Worm (Caenorhabditis elegans) whole organism, L1 larva: Measurements from ENCODE around the gene ska-3.

Experiments used
- aha-1 ChIP-seq: fragments of 150-350 bp; optimal IDR thresholded peaks from 2 replicates; lab custom pipeline; 2014; ENCODE audit warnings: missing biosample characterization, missing genetic modification characterization
- ama-1 ChIP-seq: fragments of 150-350 bp; optimal IDR thresholded peaks from 2 replicates; lab custom pipeline; 2014
- egl-27 ChIP-seq, 2 experiments: fragments of 150-350 bp in 1 of 2; sonication (generic microtip); optimal IDR thresholded peaks; 3 replicates each; lab custom pipeline; 2017 to 2018; ENCODE audit warnings: missing biosample characterization in 2 of 2, missing genetic modification characterization in 2 of 2, missing genetic modification reagents in 2 of 2
- elt-3 ChIP-seq, 6 experiments: fragments of 150-350 bp in 1 of 6; sonication (generic microtip); optimal IDR thresholded peaks; 2 replicates each; lab custom pipeline; 2017 to 2018; ENCODE audit warnings: missing biosample characterization in 6 of 6, missing genetic modification characterization in 6 of 6, inconsistent platforms in 1 of 6
- fkh-4 ChIP-seq: sonication (generic microtip); optimal IDR thresholded peaks from 2 replicates; lab custom pipeline; 2016; ENCODE audit warnings: missing compliant biosample characterization, missing genetic modification characterization, borderline replicate concordance
- mep-1 ChIP-seq: fragments of 150-350 bp; optimal IDR thresholded peaks from 2 replicates; lab custom pipeline; 2014; ENCODE audit warnings: missing biosample characterization, missing genetic modification characterization
- nhr-11 ChIP-seq: fragments of 150-350 bp; optimal IDR thresholded peaks from 2 replicates; lab custom pipeline; 2014; ENCODE audit warnings: missing biosample characterization, missing genetic modification characterization
- nhr-12 ChIP-seq: sonication (generic microtip); optimal IDR thresholded peaks from 2 replicates; lab custom pipeline; 2017; ENCODE audit warnings: missing biosample characterization, missing genetic modification characterization
- unc-30 ChIP-seq: sonication (generic microtip); optimal IDR thresholded peaks from 2 replicates; lab custom pipeline; 2017; ENCODE audit warnings: missing biosample characterization, missing genetic modification characterization
- unc-62 ChIP-seq: fragments of 150-350 bp; optimal IDR thresholded peaks from 2 replicates; lab custom pipeline; 2014; ENCODE audit warnings: missing biosample characterization, missing genetic modification reagents, missing genetic modification characterization

DNA sequence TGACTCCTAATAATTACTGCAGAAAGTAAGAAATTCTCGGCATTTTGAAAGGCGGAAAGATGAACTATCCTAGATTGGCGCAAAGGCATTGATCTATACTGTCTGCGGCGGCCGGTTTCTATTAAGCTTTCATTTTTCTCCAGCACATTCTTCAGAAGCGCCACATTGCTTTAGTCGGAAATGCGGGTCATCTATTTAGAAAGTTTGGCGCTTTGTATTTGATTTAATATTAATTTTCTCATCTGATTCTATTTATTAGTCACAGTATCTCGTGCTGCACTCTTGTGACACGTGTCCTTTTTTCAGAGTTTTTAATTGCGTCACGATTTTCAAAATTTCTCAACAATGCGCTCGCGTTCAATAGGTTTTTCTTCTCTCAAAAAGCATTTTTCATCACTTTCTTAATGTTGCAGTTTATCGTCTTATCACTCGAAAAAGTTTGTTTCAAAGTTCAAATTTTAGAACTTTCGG lies 36.2 kb upstream of the ska-3 start:
- no peak for TF ChIP-seq mep-1 (tag; lab: Kevin White, UChicago)
- TF ChIP-seq fkh-4 (tag; lab: Kevin White, UChicago): no peak
- no peak for TF ChIP-seq nhr-12 (tag; lab: Kevin White, UChicago)
- no peak for TF ChIP-seq unc-62
- no peak for TF ChIP-seq nhr-11 (tag; lab: Kevin White, UChicago)
- no peak for TF ChIP-seq ama-1 (lab: Kevin White, UChicago)
- no peak for TF ChIP-seq elt-3 (tag; optimal IDR thresholded peaks at IDR 0.05; lab: Kevin White, UChicago)
- no peak for TF ChIP-seq aha-1 (tag; lab: Kevin White, UChicago)
- TF ChIP-seq egl-27 (tag; optimal IDR thresholded peaks at IDR 0.05; lab: Kevin White, UChicago): no peak
- TF ChIP-seq unc-30: no peak
